Worm (Caenorhabditis elegans) whole organism, dauer: Measurements from ENCODE around the gene laf-1.

Experiments used
- unc-62 ChIP-seq: sonication (generic microtip); optimal IDR thresholded peaks from 2 replicates; lab custom pipeline; 2017; ENCODE audit warnings: missing biosample characterization, missing genetic modification reagents, missing genetic modification characterization

The laf-1 gene

ce11 chrIII:2778655-2779054 lies at the start of gene laf-1:
laf-1 (minus strand) TSS chrIII:2779053.
- no peak for TF ChIP-seq unc-62 (GFP tag; lab: Kevin White, UChicago)

DNA sequence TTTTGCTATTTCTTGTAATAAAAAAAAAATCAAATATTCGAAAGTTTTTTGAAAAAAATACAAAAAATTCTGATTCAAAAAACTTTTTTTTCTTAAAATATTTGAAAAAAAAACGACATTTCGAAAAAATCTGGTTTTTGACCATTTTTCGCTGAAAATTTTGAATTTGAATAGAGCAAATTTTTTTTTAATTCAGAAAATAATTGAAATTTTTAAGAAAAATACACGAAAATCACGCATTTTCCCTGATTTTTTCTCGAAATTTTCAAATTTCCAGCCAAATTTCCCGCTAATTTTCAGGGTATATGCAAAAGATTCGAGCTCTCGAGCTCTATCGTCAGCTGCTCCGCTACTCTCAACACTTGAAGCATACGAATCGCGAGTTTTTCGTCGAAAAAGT lies 47.9 kb upstream of the laf-1 start, which contains the start of gene Y71H2AM.1:
Gene Y71H2AM.1, plus strand, starts transcription at position 301 of the 400 bp plus-strand sequence.
- TF ChIP-seq unc-62 (GFP tag; lab: Kevin White, UChicago), result no peak

DNA sequence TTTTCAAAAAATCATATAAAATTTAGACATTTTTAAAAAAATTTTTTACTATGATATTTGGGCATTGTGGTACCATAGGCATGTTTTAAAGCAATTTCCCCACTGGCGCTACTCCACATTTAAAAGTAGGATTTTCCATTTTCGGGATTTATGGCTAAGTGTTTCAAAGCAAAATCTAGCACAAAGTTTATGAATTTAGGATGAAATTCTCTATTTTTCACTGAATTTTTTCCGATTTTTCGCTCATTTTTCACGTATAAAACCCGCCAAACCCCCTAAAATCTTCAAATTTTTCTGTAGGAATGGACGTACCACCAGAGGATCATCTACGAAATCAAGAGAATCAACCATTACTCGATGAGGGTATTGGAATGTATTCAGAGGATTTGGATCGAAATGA lies 40.1 kb upstream of the laf-1 start, which contains the start of gene pipp-4P:
Gene pipp-4P, plus strand, starts transcription at position 301 of the 400 bp plus-strand sequence.
- no peak for TF ChIP-seq unc-62 (GFP tag; lab: Kevin White, UChicago)

ce11 chrIII:2817847-2818246 lies 39.0 kb upstream of the laf-1 start:
- no peak for TF ChIP-seq unc-62 (GFP tag; lab: Kevin White, UChicago)

ce11 chrIII:2816205-2816923 lies 37.5 kb upstream of the laf-1 start:
- TF ChIP-seq unc-62 (GFP tag; lab: Kevin White, UChicago), result no peak

- TF ChIP-seq unc-62 (GFP tag; lab: Kevin White, UChicago), result no peak
Observed at ce11 chrIII:2814919-2815554, 36.2 kb upstream of the laf-1 start, which contains the start of gene tufm-1. tufm-1 (minus strand) TSS chrIII:2814969.

- TF ChIP-seq unc-62 (GFP tag; lab: Kevin White, UChicago), result no peak
Observed at ce11 chrIII:2811410-2811809, 32.6 kb upstream of the laf-1 start.

- no peak for TF ChIP-seq unc-62 (GFP tag; lab: Kevin White, UChicago)
Observed at ce11 chrIII:2805084-2805483, 26.2 kb upstream of the laf-1 start, which contains the start of gene Y71H2AM.3. Y71H2AM.3 (plus strand) TSS chrIII:2805430.

- TF ChIP-seq unc-62 (GFP tag; lab: Kevin White, UChicago), result no peak
Observed at ce11 chrIII:2804461-2804860, 25.6 kb upstream of the laf-1 start.

DNA sequence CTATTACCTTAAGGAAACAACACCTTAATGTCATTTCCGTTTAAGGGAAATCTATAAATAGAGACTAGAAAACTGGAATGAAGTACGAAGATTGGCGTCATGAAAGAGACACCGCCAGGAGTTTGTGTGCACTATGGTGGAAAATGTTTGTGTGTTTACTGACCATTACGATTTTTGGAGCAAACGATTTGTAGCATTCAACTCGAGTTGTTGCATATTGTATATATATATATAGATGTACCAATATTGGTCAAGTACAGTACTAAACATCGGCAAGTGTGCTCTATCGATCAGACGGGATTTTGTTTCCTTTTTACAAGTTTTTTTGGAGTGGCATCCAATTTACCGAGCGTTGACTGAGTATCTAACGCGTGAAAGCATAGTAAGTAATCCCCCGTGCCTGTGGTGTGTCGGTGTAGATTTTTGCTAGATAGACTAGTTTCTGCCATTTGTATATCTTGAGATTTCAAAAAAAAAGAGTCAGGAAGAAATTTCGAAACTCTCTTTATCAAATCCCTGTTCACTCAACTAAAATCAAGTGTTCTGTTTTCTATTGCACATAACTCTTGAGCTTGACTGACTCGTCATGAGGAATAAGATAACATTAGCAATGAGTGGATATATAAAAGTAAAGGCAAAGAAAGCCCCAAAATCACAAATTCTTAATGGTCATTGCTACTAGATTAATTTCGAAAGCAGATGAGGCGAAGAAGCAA lies 23.1 kb upstream of the laf-1 start, which contains the start of the genes twk-45 and Y71H2AM.25:
Gene twk-45, minus strand, starts transcription at position 101 of the 716 bp plus-strand sequence.
Gene Y71H2AM.25, plus strand, starts transcription at position 666 of the 716 bp plus-strand sequence.
- no peak for TF ChIP-seq unc-62 (GFP tag; lab: Kevin White, UChicago)

ce11 chrIII:2800743-2801142 lies 21.9 kb upstream of the laf-1 start:
- no peak for TF ChIP-seq unc-62 (GFP tag; lab: Kevin White, UChicago)

DNA sequence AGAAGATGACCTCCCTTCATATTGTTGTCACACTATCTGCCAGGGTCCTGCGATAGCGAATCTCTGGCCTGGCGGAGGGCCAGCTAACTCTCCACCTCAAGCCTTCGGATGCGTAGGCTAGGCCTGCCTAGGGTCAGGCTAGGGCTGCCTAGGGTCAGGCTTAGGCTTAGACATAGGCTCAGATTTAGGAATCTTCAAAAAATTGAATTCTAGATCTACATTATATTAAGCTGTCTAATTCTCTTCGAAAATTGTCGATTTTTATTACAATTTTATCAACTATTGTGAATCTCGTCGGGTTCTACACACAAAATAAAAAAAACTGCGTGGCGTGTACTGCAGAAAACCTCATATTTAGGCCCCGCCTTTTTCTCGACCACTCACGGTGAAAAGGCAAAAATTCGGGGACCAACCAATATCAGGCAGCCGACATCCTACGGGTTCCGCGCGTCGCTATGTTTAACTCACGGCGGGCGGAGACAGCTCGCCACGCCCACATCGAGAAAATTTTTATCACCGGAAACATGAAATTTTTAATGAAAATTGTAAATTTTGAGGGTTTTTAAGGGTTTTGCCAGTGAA lies 16.7 kb upstream of the laf-1 start:
- no peak for TF ChIP-seq unc-62 (GFP tag; lab: Kevin White, UChicago)

DNA sequence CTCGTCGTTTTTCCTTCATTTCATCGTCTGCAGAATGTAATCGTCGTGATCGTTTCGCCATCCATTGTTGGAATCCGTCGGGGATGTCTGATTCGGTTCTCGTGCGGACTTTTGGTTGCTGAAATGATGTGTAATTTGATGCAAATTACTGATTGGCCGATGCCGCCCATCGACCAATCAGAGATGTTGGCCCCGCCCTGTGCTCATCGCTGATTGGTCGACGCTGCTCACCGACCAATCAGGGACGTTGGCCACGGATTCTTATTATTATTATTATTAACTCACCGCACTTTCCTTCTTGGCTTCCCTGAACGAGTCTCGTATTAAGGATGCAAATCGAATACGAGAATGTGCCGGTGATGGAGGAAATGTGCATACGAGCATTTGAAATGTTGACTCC lies 15.2 kb upstream of the laf-1 start:
- TF ChIP-seq unc-62 (GFP tag; lab: Kevin White, UChicago), result no peak

DNA sequence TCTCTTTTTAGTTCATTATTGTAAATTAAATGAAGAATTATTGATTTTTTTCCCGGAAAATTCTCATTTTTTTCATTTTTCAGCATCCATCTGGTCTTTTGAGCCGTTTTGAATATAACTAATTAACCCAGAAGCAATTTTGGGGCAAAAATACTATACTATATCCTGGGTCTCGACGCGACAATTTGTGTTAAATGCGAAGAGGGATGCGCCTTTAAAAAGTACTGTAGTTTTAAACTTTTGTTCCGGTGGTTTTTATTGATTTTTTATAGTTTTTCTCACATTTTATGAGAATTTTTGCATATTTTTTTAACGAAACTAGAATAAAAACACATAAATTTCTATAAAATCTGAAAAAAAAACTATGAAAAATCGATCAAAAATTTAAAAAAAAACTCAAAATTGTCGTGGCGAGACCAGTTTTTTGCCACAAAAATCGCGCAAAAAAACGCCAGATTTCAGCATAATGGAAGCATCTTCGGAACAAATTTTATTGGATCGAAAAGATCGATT lies 9.2 kb upstream of the laf-1 start, which contains the start of gene tbcc-1:
Gene tbcc-1, plus strand, starts transcription at position 463 of the 513 bp plus-strand sequence.
- no peak for TF ChIP-seq unc-62 (GFP tag; lab: Kevin White, UChicago)

DNA sequence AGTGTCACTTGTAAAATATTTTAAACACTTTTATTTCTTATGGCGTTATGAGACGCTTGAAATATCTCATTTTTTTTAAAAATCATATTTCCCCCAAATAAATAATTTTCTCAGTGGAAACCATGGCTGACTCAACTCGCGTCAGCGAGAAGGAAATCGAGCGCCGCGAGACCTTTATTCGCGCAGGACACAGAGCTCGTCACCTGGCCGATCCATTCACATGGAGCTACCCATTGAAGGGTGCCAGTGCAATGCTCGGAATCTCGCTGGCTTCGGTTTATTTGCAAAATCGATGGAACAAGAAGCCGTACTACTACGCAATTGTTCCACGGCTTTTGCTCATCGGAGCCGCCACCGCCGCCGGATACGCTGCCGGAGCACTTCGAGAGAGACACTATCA lies 7.9 kb upstream of the laf-1 start, which contains the start of gene nduc-2:
Gene nduc-2, plus strand, starts transcription at position 113 of the 400 bp plus-strand sequence.
- no peak for TF ChIP-seq unc-62 (GFP tag; lab: Kevin White, UChicago)
